Fruit fly (Drosophila melanogaster) S2 (cell line): ENCODE data around the gene CCKLR-17D1.

Source experiments
- CG8478 ChIP-seq: fragments of >200 bp; optimal IDR thresholded peaks from 2 replicates; lab custom pipeline; 2018
- CTCF ChIP-seq, 2 experiments: fragments of >200 bp; optimal IDR thresholded peaks; 2 replicates each; lab custom pipeline; 2018

dm6 chrX:18678876-18679275 is 47.5 kb downstream of the CCKLR-17D1 start:
- TF ChIP-seq CG8478 (lab: Kevin White, UChicago) (no peak), CTCF (optimal IDR thresholded peaks at IDR 0.05; lab: Kevin White, UChicago) (no peak)
